Worm (Caenorhabditis elegans): Measurements from ENCODE around the gene lgc-39.

- TF ChIP-seq him-1 (tag; optimal IDR thresholded peaks at IDR 0.05) = no peak
- TF ChIP-seq dao-5 (tag; optimal IDR thresholded peaks at IDR 0.05) = no peak
Observed at ce11 chrV:7214802-7215201, 39.5 kb downstream of the lgc-39 start, which contains the start of gene soap-1.

Data from whole organism, L4/young adult.